Worm (Caenorhabditis elegans): Measurements from ENCODE around the gene zip-10.

The zip-10 gene

ce11 chrV:11610481-11610880, 40.1 kb downstream of the zip-10 start, which contains the start of gene sas-5:
Gene sas-5, plus strand, starts transcription at chrV:11610737.
- TF ChIP-seq F13H6.1 (tag; optimal IDR thresholded peaks at IDR 0.05) (peak; percentile 56), mbf-1 (tag; optimal IDR thresholded peaks at IDR 0.05) (no peak), ceh-16 (tag; optimal IDR thresholded peaks at IDR 0.05) (peak; percentile 58), crh-2 (tag; optimal IDR thresholded peaks at IDR 0.05) (peak; percentile 73), skn-1 (tag; optimal IDR thresholded peaks at IDR 0.05) (no peak), lin-11 (tag; optimal IDR thresholded peaks at IDR 0.05) (peak; percentile 71), snpc-4 (tag; optimal IDR thresholded peaks at IDR 0.05) (peak; percentile 62), C34F6.9 (tag; optimal IDR thresholded peaks at IDR 0.05) (peak; percentile 55), sma-3 (GFP tag; optimal IDR thresholded peaks at IDR 0.05) (peak; percentile 75), blmp-1 (tag; optimal IDR thresholded peaks at IDR 0.05; ENCODE audit: insufficient read depth) (peak; percentile 17), sem-4 (tag; optimal IDR thresholded peaks at IDR 0.05) (peak; percentile 53), dmd-4 (tag; optimal IDR thresholded peaks at IDR 0.05) (no peak), nhr-129 (tag; optimal IDR thresholded peaks at IDR 0.05) (peak; percentile 55), ceh-82 (tag; optimal IDR thresholded peaks at IDR 0.05) (peak; percentile 85), ztf-4 (tag; optimal IDR thresholded peaks at IDR 0.05) (peak; percentile 42), lsy-2 (tag; optimal IDR thresholded peaks at IDR 0.05) (peak; percentile 51 to 75), nhr-25 (tag; optimal IDR thresholded peaks at IDR 0.05) (peak; percentile 76), nhr-21 (tag; optimal IDR thresholded peaks at IDR 0.05) (peak; percentile 33), nhr-12 (tag; optimal IDR thresholded peaks at IDR 0.05) (no peak), unc-39 (tag; optimal IDR thresholded peaks at IDR 0.05) (no peak), ama-1 (optimal IDR thresholded peaks at IDR 0.05) (no peak), unc-55 (GFP tag; optimal IDR thresholded peaks at IDR 0.05) (peak; percentile 86), nhr-6 (tag; optimal IDR thresholded peaks at IDR 0.05) (peak; percentile 32), mab-5 (tag; optimal IDR thresholded peaks at IDR 0.05) (peak; percentile 53), fos-1 (tag; optimal IDR thresholded peaks at IDR 0.05) (peak; percentile 32), lin-13 (GFP tag; optimal IDR thresholded peaks at IDR 0.05) (peak; percentile 57), sma-9 (GFP tag; optimal IDR thresholded peaks at IDR 0.05) (peak; percentile 92), sma-9 (tag; optimal IDR thresholded peaks at IDR 0.05) (no peak), gmeb-1 (tag; optimal IDR thresholded peaks at IDR 0.05) (peak; percentile 92)

- TF ChIP-seq nhr-77 (tag; optimal IDR thresholded peaks at IDR 0.05) (no peak), F13H6.1 (tag; optimal IDR thresholded peaks at IDR 0.05) (peak; percentile 26), nhr-237 (tag; optimal IDR thresholded peaks at IDR 0.05) (no peak), ztf-11 (tag; optimal IDR thresholded peaks at IDR 0.05) (no peak), alr-1 (tag; optimal IDR thresholded peaks at IDR 0.05) (no peak), fos-1 (tag; optimal IDR thresholded peaks at IDR 0.05) (no peak), nhr-25 (tag; optimal IDR thresholded peaks at IDR 0.05) (no peak), nhr-11 (tag; optimal IDR thresholded peaks at IDR 0.05) (no peak)
These were observed 40.5 kb downstream of the zip-10 start, which contains the start of gene piit-1 for ce11 chrV:11610049-11610448. Gene piit-1, minus strand, starts transcription at chrV:11610149.

- TF ChIP-seq ZK546.5 (tag; optimal IDR thresholded peaks at IDR 0.05) (no peak), ceh-82 (tag; optimal IDR thresholded peaks at IDR 0.05) (no peak), C34F6.9 (tag; optimal IDR thresholded peaks at IDR 0.05) (no peak), lin-13 (GFP tag; optimal IDR thresholded peaks at IDR 0.05) (no peak), nhr-77 (tag; optimal IDR thresholded peaks at IDR 0.05) (no peak), nhr-11 (tag; optimal IDR thresholded peaks at IDR 0.05) (no peak), unc-39 (tag; optimal IDR thresholded peaks at IDR 0.05) (no peak), nhr-23 (tag; optimal IDR thresholded peaks at IDR 0.05) (no peak), ztf-4 (tag; optimal IDR thresholded peaks at IDR 0.05) (no peak), ztf-11 (tag; optimal IDR thresholded peaks at IDR 0.05) (no peak), snpc-4 (tag; optimal IDR thresholded peaks at IDR 0.05) (no peak), lsy-2 (tag; optimal IDR thresholded peaks at IDR 0.05) (no peak)
These were observed 44.1 kb downstream of the zip-10 start, which contains the start of gene idpp-16 for ce11 chrV:11606424-11606823. Gene idpp-16, minus strand, starts transcription at chrV:11606524.

ce11 chrV:11605227-11605626, 45.3 kb downstream of the zip-10 start:
- TF ChIP-seq nhr-129 (tag; optimal IDR thresholded peaks at IDR 0.05): peak; percentile 11
- no peak for TF ChIP-seq ama-1 (optimal IDR thresholded peaks at IDR 0.05)
- peak; percentile 27 for TF ChIP-seq F13H6.1 (tag; optimal IDR thresholded peaks at IDR 0.05)

- TF ChIP-seq mdl-1 (tag; optimal IDR thresholded peaks at IDR 0.05): no peak
- TF ChIP-seq fos-1 (tag; optimal IDR thresholded peaks at IDR 0.05): peak; percentile 51
- TF ChIP-seq ceh-82 (tag; optimal IDR thresholded peaks at IDR 0.05): no peak
- TF ChIP-seq mab-5 (tag; optimal IDR thresholded peaks at IDR 0.05): no peak
- no peak for TF ChIP-seq nhr-129 (tag; optimal IDR thresholded peaks at IDR 0.05)
- TF ChIP-seq sma-9 (GFP tag; optimal IDR thresholded peaks at IDR 0.05): peak; percentile 47
- TF ChIP-seq sma-9 (tag; optimal IDR thresholded peaks at IDR 0.05): no peak
- TF ChIP-seq ztf-11 (tag; optimal IDR thresholded peaks at IDR 0.05): no peak
- no peak for TF ChIP-seq nhr-11 (tag; optimal IDR thresholded peaks at IDR 0.05)
- no peak for TF ChIP-seq peb-1 (tag; optimal IDR thresholded peaks at IDR 0.05)
- TF ChIP-seq unc-55 (GFP tag; optimal IDR thresholded peaks at IDR 0.05): no peak
- no peak for TF ChIP-seq ama-1 (optimal IDR thresholded peaks at IDR 0.05)
- no peak for TF ChIP-seq unc-39 (tag; optimal IDR thresholded peaks at IDR 0.05)
- no peak for TF ChIP-seq unc-62 (GFP tag; optimal IDR thresholded peaks at IDR 0.05)
- TF ChIP-seq elt-1 (tag; optimal IDR thresholded peaks at IDR 0.05): no peak
- TF ChIP-seq nhr-77 (tag; optimal IDR thresholded peaks at IDR 0.05): no peak
- TF ChIP-seq lin-39 (tag; optimal IDR thresholded peaks at IDR 0.05): no peak
- no peak for TF ChIP-seq aly-2 (tag; optimal IDR thresholded peaks at IDR 0.05)
These were observed 46.1 kb downstream of the zip-10 start, which contains the start of gene dhs-20 for ce11 chrV:11604484-11604883. Gene dhs-20, minus strand, starts transcription at chrV:11604563.

All from whole organism, L2 larva.